Worm (Caenorhabditis elegans) whole organism, early embryonic: ENCODE measurements around the gene cdr-7.

Experiments
- aly-1 ChIP-seq: sonication (generic microtip); optimal IDR thresholded peaks from 2 replicates; lab custom pipeline; 2016; ENCODE audit warnings: missing genetic modification characterization, missing compliant biosample characterization
- ama-1 ChIP-seq: fragments of 150-350 bp; optimal IDR thresholded peaks from 2 replicates; lab custom pipeline; 2014
- ceh-13 ChIP-seq: fragments of 200-800 bp; sonication (Bioruptor generic); optimal IDR thresholded peaks from 2 replicates; lab custom pipeline; 2018; ENCODE audit warnings: mild to moderate bottlenecking, missing genetic modification characterization, missing compliant biosample characterization
- hmbx-1 ChIP-seq: sonication (generic microtip); optimal IDR thresholded peaks from 2 replicates; lab custom pipeline; 2016; ENCODE audit warnings: mild to moderate bottlenecking, missing genetic modification characterization, missing compliant biosample characterization
- hnd-1 ChIP-seq: sonication (generic microtip); optimal IDR thresholded peaks from 2 replicates; lab custom pipeline; 2016; ENCODE audit warnings: missing genetic modification characterization, missing compliant biosample characterization
- pes-1 ChIP-seq: fragments of 200-800 bp; sonication (Bioruptor generic); IDR thresholded peaks from 2 replicates; pipeline ENCODE4 v1.3.6; 2022; ENCODE audit warnings: missing genetic modification reagents, missing genetic modification characterization, missing compliant biosample characterization
- scrt-1 ChIP-seq: fragments of 200-800 bp; sonication (Bioruptor generic); IDR thresholded peaks from 2 replicates; pipeline ENCODE4 v1.3.6; 2022; ENCODE audit warnings: missing genetic modification characterization, missing compliant biosample characterization
- tbx-37 ChIP-seq: fragments of 200-800 bp; sonication (Bioruptor generic); conservative IDR thresholded peaks from 2 replicates; pipeline ENCODE4 v1.3.6; 2022; ENCODE audit warnings: missing genetic modification reagents, missing genetic modification characterization, missing compliant biosample characterization

DNA sequence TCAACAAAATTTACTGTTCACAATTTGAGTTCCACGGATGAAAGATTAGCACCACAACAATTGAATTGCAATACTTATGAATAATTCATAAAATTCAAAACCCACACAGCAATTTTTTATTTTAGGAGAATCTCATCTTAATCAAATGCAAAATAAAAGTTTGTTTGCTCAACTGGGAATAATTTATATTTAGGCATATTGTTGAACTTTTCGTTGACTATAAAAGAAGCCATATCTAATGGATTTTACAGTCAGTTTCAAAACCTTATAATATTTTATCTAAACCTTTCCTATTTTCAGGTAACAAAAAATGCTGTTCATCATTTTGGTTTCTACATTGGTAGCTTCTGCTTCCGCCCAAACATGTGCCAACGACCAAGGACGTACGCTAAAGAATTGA, 6.4 kb upstream of the cdr-7 start, which contains the start of gene C54D10.3:
- TF ChIP-seq ama-1 (lab: Kevin White, UChicago) (no peak), hnd-1 (tag; lab: Kevin White, UChicago) (no peak), pes-1 (GFP tag; lab: Robert Waterston, UW) (no peak), ceh-13 (GFP tag; lab: Kevin White, UChicago) (no peak), hmbx-1 (tag; lab: Kevin White, UChicago) (no peak), tbx-37 (no peak), aly-1 (no peak), scrt-1 (GFP tag; lab: Robert Waterston, UW) (no peak)
